Fruit fly (Drosophila melanogaster): Measurements from ENCODE around the gene CG33500.

The CG33500 gene

dm6 chr3L:11483135-11483534 lies 25.3 kb upstream of the CG33500 start (continued):
- TF ChIP-seq CG11723 (GFP tag; optimal IDR thresholded peaks at IDR 0.05) = no peak
- TF ChIP-seq wor (GFP tag; IDR thresholded peaks at IDR 0.05) = no peak
- TF ChIP-seq CHES-1-like (GFP tag; optimal IDR thresholded peaks at IDR 0.05) = peak; percentile 28
- TF ChIP-seq CG18476 (GFP tag; optimal IDR thresholded peaks at IDR 0.05) = no peak
- 0 out of 2 replicates have a peak, but pooled peaks have one; percentile 8 for TF ChIP-seq ttk (GFP tag; IDR thresholded peaks at IDR 0.05)
- TF ChIP-seq lab (GFP tag; optimal IDR thresholded peaks at IDR 0.05) = peak; percentile 55
- TF ChIP-seq CG34224 (GFP tag; IDR thresholded peaks at IDR 0.05; ENCODE audit: partially characterized antibody) = no peak
- TF ChIP-seq CG34422 (GFP tag; IDR thresholded peaks at IDR 0.05) = 0 out of 3 replicates have a peak, but pooled peaks have one; percentile 32
- peak; percentile 41 for TF ChIP-seq PHDP (tag; optimal IDR thresholded peaks at IDR 0.05)
- TF ChIP-seq Myb (GFP tag; optimal IDR thresholded peaks at IDR 0.05) = no peak
- no peak for TF ChIP-seq dimm (GFP tag; IDR thresholded peaks at IDR 0.05)
- TF ChIP-seq CG14710 (tag; optimal IDR thresholded peaks at IDR 0.05) = peak; percentile 36
- TF ChIP-seq sna (GFP tag; IDR thresholded peaks at IDR 0.05; ENCODE audit: partially characterized antibody) = no peak
- no peak for TF ChIP-seq CG33213 (GFP tag; optimal IDR thresholded peaks at IDR 0.05)
- TF ChIP-seq lmd (GFP tag; IDR thresholded peaks at IDR 0.05) = no peak
- TF ChIP-seq br (optimal IDR thresholded peaks at IDR 0.05) = no peak
- TF ChIP-seq CG30431 (GFP tag; optimal IDR thresholded peaks at IDR 0.05) = peak; percentile 18
- peak; percentile 39; the same call in 2 of the 3 replicates for TF ChIP-seq row (GFP tag; IDR thresholded peaks at IDR 0.05)
- TF ChIP-seq CG10565 (GFP tag; optimal IDR thresholded peaks at IDR 0.05) = no peak
- peak; percentile 53 for TF ChIP-seq chn (GFP tag; optimal IDR thresholded peaks at IDR 0.05)
- TF ChIP-seq Med (GFP tag) = peak; percentile 89
- 0 out of 2 replicates have a peak, but pooled peaks have one; percentile 19 for TF ChIP-seq Nf-YA (GFP tag; IDR thresholded peaks at IDR 0.05)
- TF ChIP-seq CG8388 (GFP tag; optimal IDR thresholded peaks at IDR 0.05) = peak; percentile 45
- TF ChIP-seq CG32772 (GFP tag; IDR thresholded peaks at IDR 0.05) = peak; percentile 37
- no peak for TF ChIP-seq Rx (GFP tag; IDR thresholded peaks at IDR 0.05)
- TF ChIP-seq CG1603 (tag; optimal IDR thresholded peaks at IDR 0.05) = peak; percentile 53
- no peak for TF ChIP-seq cato (GFP tag; optimal IDR thresholded peaks at IDR 0.05; ENCODE audit: borderline replicate concordance)
- TF ChIP-seq CG6175 (GFP tag; IDR thresholded peaks at IDR 0.05) = no peak
- no peak for TF ChIP-seq vnd (GFP tag; IDR thresholded peaks at IDR 0.05; ENCODE audit: partially characterized antibody)
- no peak for TF ChIP-seq CG8478 (optimal IDR thresholded peaks at IDR 0.05)
- peak; percentile 39 for TF ChIP-seq pb (GFP tag; optimal IDR thresholded peaks at IDR 0.05)
- TF ChIP-seq YL-1 (GFP tag; optimal IDR thresholded peaks at IDR 0.05) = no peak
- peak; percentile 63 for TF ChIP-seq Sox102F (GFP tag; optimal IDR thresholded peaks at IDR 0.05)
- no peak for TF ChIP-seq gsb (GFP tag; IDR thresholded peaks at IDR 0.05)
- TF ChIP-seq nom (GFP tag; optimal IDR thresholded peaks at IDR 0.05) = no peak
- peak; percentile 5 for TF ChIP-seq gro (GFP tag; optimal IDR thresholded peaks at IDR 0.05)
- TF ChIP-seq lbe (GFP tag; optimal IDR thresholded peaks at IDR 0.05) = no peak
- TF ChIP-seq CG10267 (tag; optimal IDR thresholded peaks at IDR 0.05) = peak; percentile 8
- no peak for TF ChIP-seq Ets97D (GFP tag; optimal IDR thresholded peaks at IDR 0.05)
- TF ChIP-seq CG17361 (GFP tag; IDR thresholded peaks at IDR 0.05) = peak; percentile 61
- TF ChIP-seq ham (GFP tag; IDR thresholded peaks at IDR 0.05) = no peak
- peak; percentile 29 for TF ChIP-seq en (GFP tag; optimal IDR thresholded peaks at IDR 0.05)
- peak; percentile 51 for TF ChIP-seq tio (GFP tag; optimal IDR thresholded peaks at IDR 0.05)
- TF ChIP-seq CG10209 (GFP tag; optimal IDR thresholded peaks at IDR 0.05) = peak; percentile 18
- TF ChIP-seq ind (GFP tag; optimal IDR thresholded peaks at IDR 0.05) = peak; percentile 8
- no peak for TF ChIP-seq HmgZ (tag; optimal IDR thresholded peaks at IDR 0.05)
- no peak for TF ChIP-seq sc (optimal IDR thresholded peaks at IDR 0.05)
- no peak for TF ChIP-seq sc (GFP tag; optimal IDR thresholded peaks at IDR 0.05)
- TF ChIP-seq Fer3 (tag; optimal IDR thresholded peaks at IDR 0.05) = peak; percentile 2
- no peak for TF ChIP-seq her (GFP tag; optimal IDR thresholded peaks at IDR 0.05)
- TF ChIP-seq so (GFP tag; IDR thresholded peaks at IDR 0.05) = no peak
- TF ChIP-seq CG13123 (GFP tag; optimal IDR thresholded peaks at IDR 0.05) = no peak
- no peak for TF ChIP-seq Dad (GFP tag; optimal IDR thresholded peaks at IDR 0.05)

Measured in whole organism, embryonic.